Fruit fly (Drosophila melanogaster): Measurements from ENCODE around the gene CG8543.
A peak's percentile ranks its signal among the peaks of the same experiment; 100 is the strongest.
"Not testable (repeated sequence)": the region's sequence is repeated elsewhere in the genome, so short reads cannot be mapped to it uniquely, and the experiment has no call there.

The CG8543 gene

dm6 chr3L:7470202-7470601, at the start of gene CG8543:
Gene CG8543 (minus strand): TSS chr3L:7470302.
- no peak for TF ChIP-seq CTCF (optimal IDR thresholded peaks at IDR 0.05)
- TF ChIP-seq CG8478 (optimal IDR thresholded peaks at IDR 0.05), result no peak

dm6 chr3L:7519219-7519618, 49.1 kb upstream of the CG8543 start:
- no peak for TF ChIP-seq CG8478 (optimal IDR thresholded peaks at IDR 0.05)
- no peak for TF ChIP-seq CTCF (optimal IDR thresholded peaks at IDR 0.05)

DNA sequence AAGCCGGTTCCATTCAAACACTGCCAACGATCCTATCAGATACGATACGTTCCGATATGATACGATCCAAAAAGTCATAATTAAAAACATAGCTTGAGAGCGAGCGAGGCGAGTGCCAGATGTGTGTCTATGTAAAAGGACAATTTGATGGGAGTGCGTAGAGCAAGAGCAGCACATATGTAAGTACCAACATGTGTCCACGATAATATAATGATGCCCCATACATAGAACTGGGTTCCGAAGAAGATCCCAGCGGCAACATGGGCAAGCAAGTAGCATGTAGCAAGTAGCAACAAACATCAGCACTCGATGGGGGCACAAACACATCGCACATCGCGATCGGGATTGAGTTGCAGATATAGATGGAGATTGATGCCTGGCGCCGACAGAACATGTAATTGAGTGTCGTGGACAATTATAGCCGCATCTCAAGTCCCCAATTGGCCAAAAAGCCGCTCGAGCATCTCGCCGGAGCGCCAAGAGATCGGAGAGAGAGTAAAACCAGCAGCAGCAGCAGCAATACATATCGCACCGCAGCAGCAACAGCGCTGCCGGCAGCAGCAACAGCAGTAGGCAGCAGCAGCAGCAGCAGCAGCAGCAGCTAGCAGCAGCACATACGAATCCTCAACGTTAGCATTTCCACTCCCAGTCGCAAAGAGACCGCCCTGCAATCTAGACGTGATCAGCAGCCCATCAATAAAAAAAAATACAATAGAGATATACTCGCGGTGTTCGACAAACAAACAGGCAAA, 48.4 kb upstream of the CG8543 start, which contains the start of gene ltl:
TSS of gene ltl (plus strand) at position 647 of the 752 bp plus-strand sequence.
- TF ChIP-seq CTCF (optimal IDR thresholded peaks at IDR 0.05) (no peak), CG8478 (optimal IDR thresholded peaks at IDR 0.05) (no peak)

DNA sequence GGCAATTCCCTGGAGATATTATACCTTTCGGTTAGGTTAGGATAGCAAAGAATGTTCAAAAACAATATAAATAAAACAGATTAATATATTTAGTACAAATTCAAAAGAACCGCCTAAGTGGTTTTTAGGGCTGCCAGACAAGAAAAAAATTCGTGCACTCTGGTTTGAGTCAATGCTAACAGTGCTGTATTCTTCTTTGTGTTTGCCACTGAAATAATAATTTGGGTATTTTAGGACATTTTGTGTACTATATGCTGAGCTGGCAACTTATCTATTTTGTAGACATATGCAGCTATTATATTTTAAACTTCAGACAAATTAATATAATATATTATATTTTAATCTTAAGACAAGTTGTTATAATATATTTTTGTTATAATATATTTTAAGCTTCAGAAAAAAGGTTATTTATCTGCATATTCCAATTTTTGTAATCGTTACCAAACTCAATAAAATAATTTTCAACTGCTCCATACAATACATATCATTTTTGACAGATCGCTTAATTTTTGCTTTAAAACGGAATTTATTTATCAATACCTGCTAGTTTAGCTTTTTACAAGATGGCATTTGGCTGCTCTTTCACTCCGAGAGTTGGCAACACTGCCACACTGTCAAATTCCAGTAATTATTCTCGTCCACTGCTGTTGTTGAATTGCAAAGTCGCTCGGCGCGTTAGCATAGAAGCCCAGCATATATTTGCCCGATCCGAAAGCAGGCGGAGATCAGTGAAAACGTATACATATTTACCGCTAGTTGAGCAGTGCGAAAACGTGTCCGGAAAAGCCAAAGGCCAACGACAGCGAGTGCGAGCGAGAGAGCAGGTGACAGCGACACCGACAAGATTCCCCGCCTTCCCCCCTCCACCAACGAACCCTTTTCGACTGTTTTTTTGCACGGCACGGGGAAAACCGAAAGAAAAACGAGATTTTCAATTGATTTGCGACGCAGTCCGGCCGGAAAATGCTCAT, 40.6 kb upstream of the CG8543 start, which contains the start of gene CG7546:
TSS of gene CG7546 (plus strand) at position 573 of the 971 bp plus-strand sequence.
- TF ChIP-seq CG8478 (optimal IDR thresholded peaks at IDR 0.05), result no peak
- TF ChIP-seq CTCF (optimal IDR thresholded peaks at IDR 0.05), result peak in 1 of 2 experiments; percentile 49

- no peak for TF ChIP-seq CG8478 (optimal IDR thresholded peaks at IDR 0.05)
- TF ChIP-seq CTCF (optimal IDR thresholded peaks at IDR 0.05), result no peak
Observed at dm6 chr3L:7506117-7506516, 36.0 kb upstream of the CG8543 start, which contains the start of gene CG7548. Gene CG7548 (minus strand): TSS chr3L:7506217.

- TF ChIP-seq CTCF, CG8478 (optimal IDR thresholded peaks at IDR 0.05): not testable (repeated sequence)
Observed at dm6 chr3L:7498731-7499130, 28.6 kb upstream of the CG8543 start, which contains the start of gene CG8539. Gene CG8539 (minus strand): TSS chr3L:7498831.

DNA sequence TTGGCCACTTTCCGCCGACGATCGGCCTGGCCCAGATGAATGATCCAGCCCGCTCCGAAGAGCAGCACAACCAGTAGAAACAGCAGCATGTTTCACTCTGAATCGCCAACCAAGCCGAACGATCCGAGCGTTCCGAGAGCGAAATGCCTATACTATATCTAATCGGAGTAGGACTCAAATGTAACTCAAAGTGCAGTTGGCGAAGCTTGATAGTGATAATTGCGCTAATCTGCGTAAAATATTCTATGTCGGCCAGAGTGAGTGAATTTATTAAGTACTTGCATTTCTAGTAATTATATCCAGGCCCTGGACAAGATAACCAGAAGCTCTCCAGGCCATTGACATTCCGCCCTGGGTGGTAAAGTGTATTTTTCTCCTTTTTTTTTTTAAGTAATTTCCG, 26.0 kb upstream of the CG8543 start, which contains the start of gene Cyp4d8:
TSS of gene Cyp4d8 (minus strand) at position 101 of the 400 bp plus-strand sequence.
- TF ChIP-seq CTCF (optimal IDR thresholded peaks at IDR 0.05), result no peak
- no peak for TF ChIP-seq CG8478 (optimal IDR thresholded peaks at IDR 0.05)

dm6 chr3L:7491564-7491963, 21.5 kb upstream of the CG8543 start, which contains the start of gene Cyp316a1:
Gene Cyp316a1 (plus strand): TSS chr3L:7491864.
- TF ChIP-seq CTCF (optimal IDR thresholded peaks at IDR 0.05) (no peak), CG8478 (optimal IDR thresholded peaks at IDR 0.05) (no peak)

DNA sequence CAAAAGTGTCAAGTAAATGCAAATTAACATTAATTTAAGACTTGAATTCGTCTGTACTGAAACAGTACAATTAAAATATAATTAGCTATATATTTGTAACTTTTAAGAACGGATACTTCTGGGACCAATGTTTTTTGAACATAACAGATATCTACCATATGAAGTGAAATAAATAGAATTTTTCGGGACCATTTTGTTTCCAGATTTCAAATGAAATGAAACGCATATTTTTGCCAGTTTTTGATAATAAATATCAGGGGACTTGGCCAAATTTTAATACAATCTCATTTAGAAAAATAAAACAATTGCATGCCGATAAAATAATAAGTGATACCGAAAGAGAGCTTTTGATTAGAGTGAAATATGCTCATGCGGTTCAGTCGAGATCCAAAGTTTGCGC, 15.6 kb upstream of the CG8543 start, which contains the start of gene mthl6:
TSS of gene mthl6 (plus strand) at position 301 of the 400 bp plus-strand sequence.
- TF ChIP-seq CTCF (optimal IDR thresholded peaks at IDR 0.05), result no peak
- no peak for TF ChIP-seq CG8478 (optimal IDR thresholded peaks at IDR 0.05)

dm6 chr3L:7475270-7475669, 5.2 kb upstream of the CG8543 start, which contains the start of gene CG43292:
Gene CG43292 (plus strand): TSS chr3L:7475570.
- TF ChIP-seq CG8478 (optimal IDR thresholded peaks at IDR 0.05) (no peak), CTCF (optimal IDR thresholded peaks at IDR 0.05) (no peak)

DNA sequence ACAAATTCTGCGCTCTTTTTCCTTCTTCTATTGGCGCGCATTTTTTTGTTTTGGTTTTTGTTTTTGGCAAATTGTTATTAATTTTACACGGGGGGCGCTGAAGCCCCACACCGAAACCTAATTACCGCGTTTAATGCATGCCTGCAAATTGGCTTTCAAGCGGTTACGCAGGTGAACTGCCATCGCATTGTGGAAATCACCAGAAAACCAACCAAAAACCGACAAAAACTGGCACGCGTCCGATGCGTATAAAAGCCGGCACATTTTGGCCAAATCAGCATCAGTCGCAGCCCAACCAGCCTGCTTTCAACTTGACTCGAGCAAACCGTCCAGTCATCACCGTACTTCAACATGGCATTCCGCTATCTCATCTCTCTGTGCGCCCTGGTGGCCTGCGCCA, 1.2 kb upstream of the CG8543 start, which contains the start of gene CG8541:
TSS of gene CG8541 (plus strand) at position 301 of the 400 bp plus-strand sequence.
- TF ChIP-seq CG8478 (optimal IDR thresholded peaks at IDR 0.05) (no peak), CTCF (optimal IDR thresholded peaks at IDR 0.05) (no peak)

DNA sequence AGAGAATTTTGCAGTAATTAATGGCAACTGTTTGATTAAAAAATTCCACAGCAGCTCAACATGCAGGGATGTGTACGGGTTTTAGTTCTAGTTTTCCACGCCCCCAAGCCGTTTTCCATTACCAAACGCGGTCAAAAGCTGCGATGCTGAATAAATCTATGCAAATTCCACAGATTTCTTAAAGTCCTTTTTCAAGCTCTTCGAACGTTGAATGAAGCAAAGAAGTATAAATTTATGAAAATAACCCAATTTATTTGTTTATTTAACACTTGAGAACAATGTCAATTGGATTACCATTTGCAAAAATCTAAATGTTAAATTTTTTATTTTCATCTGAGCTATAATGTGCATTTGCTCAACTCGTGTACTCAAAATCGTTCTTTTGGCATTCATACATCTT, 4.9 kb downstream of the CG8543 start, which contains the start of the genes CG42660, CG42661 and Tsp66A:
TSS of gene CG42660 (plus strand) at position 301 of the 400 bp plus-strand sequence.
TSS of gene CG42661 (plus strand) at position 301 of the 400 bp plus-strand sequence.
TSS of gene Tsp66A (plus strand) at position 301 of the 400 bp plus-strand sequence.
- TF ChIP-seq CG8478 (optimal IDR thresholded peaks at IDR 0.05), result no peak
- TF ChIP-seq CTCF (optimal IDR thresholded peaks at IDR 0.05), result no peak

- TF ChIP-seq CTCF (optimal IDR thresholded peaks at IDR 0.05), result no peak
- TF ChIP-seq CG8478 (optimal IDR thresholded peaks at IDR 0.05), result no peak
Observed at dm6 chr3L:7455849-7456248, 14.3 kb downstream of the CG8543 start, which contains the start of gene ppk26. Gene ppk26 (plus strand): TSS chr3L:7456149.

- no peak for TF ChIP-seq CTCF (optimal IDR thresholded peaks at IDR 0.05)
- no peak for TF ChIP-seq CG8478 (optimal IDR thresholded peaks at IDR 0.05)
Observed at dm6 chr3L:7450553-7450952, 19.5 kb downstream of the CG8543 start, which contains the start of gene CG33278. Gene CG33278 (plus strand): TSS chr3L:7450853.
